Worm (Caenorhabditis elegans) whole organism, L3 larva: ENCODE data around the gene srd-45.

Experiments
- egl-27 ChIP-seq: sonication (generic microtip); optimal IDR thresholded peaks from 4 replicates; lab custom pipeline; 2017; ENCODE audit warnings: missing biosample characterization, missing genetic modification reagents, missing genetic modification characterization
- lin-39 ChIP-seq: fragments of 150-350 bp; optimal IDR thresholded peaks from 2 replicates; lab custom pipeline; 2018; ENCODE audit warnings: missing biosample characterization, missing genetic modification reagents, missing genetic modification characterization
- nhr-237 ChIP-seq: fragments of 150-350 bp; optimal IDR thresholded peaks from 2 replicates; lab custom pipeline; 2014; ENCODE audit warnings: missing biosample characterization, missing genetic modification characterization

ce11 chrX:12347822-12348221, 19.0 kb downstream of the srd-45 start:
- TF ChIP-seq egl-27 (tag; lab: Kevin White, UChicago) (no peak), nhr-237 (no peak), lin-39 (tag; lab: Kevin White, UChicago) (no peak)
